Worm (Caenorhabditis elegans) whole organism, L4 larva: Measurements from ENCODE around the gene Y37E11AM.4.

Source experiments
- T20F7.1 ChIP-seq: fragments of 200-800 bp; sonication (Bioruptor generic); optimal IDR thresholded peaks from 2 replicates; lab custom pipeline; 2018; ENCODE audit warnings: mild to moderate bottlenecking, missing genetic modification characterization, missing compliant biosample characterization
- Y105C5A.15 ChIP-seq: fragments of 200-800 bp; sonication (Bioruptor generic); IDR thresholded peaks from 2 replicates; pipeline ENCODE4 v1.3.6; 2022; ENCODE audit warnings: missing genetic modification characterization, missing compliant biosample characterization
- ceh-20 ChIP-seq: fragments of 200-800 bp; sonication (Bioruptor generic); IDR thresholded peaks from 2 replicates; pipeline ENCODE4 v1.3.6; 2022; ENCODE audit warnings: missing genetic modification reagents, missing genetic modification characterization, missing compliant biosample characterization
- ceh-28 ChIP-seq: fragments of 150-350 bp; optimal IDR thresholded peaks from 2 replicates; lab custom pipeline; 2014; ENCODE audit warnings: missing biosample characterization, missing genetic modification reagents, missing genetic modification characterization
- cey-2 ChIP-seq: sonication (generic microtip); optimal IDR thresholded peaks from 3 replicates; lab custom pipeline; 2017; ENCODE audit warnings: missing genetic modification characterization, mild to moderate bottlenecking, missing compliant biosample characterization, antibody characterized with exemption, borderline replicate concordance; ENCODE audit not compliant: insufficient read depth
- daf-12 ChIP-seq: fragments of 150-350 bp; optimal IDR thresholded peaks from 2 replicates; lab custom pipeline; 2014; ENCODE audit warnings: missing biosample characterization, missing genetic modification reagents, missing genetic modification characterization
- daf-16 ChIP-seq, 3 experiments: sonication (generic microtip); optimal IDR thresholded peaks; 2 replicates each; lab custom pipeline; 2016 to 2017; ENCODE audit warnings: missing genetic modification characterization in 3 of 3, missing genetic modification reagents in 3 of 3, mild to moderate bottlenecking in 2 of 3, missing compliant biosample characterization in 2 of 3, missing biosample characterization in 1 of 3, moderate library complexity in 1 of 3
- daf-8 ChIP-seq: fragments of 200-800 bp; sonication (Bioruptor generic); IDR thresholded peaks from 2 replicates; pipeline ENCODE4 v1.3.6; 2022; ENCODE audit warnings: missing genetic modification characterization, missing compliant biosample characterization
- dmd-6 ChIP-seq: fragments of 200-800 bp; sonication (Bioruptor generic); IDR thresholded peaks from 2 replicates; pipeline ENCODE4 v1.3.6; 2022; ENCODE audit warnings: missing genetic modification reagents, missing genetic modification characterization, missing compliant biosample characterization
- dmd-8 ChIP-seq: fragments of 200-800 bp; sonication (Bioruptor generic); IDR thresholded peaks from 2 replicates; pipeline ENCODE4 v1.3.6; 2022; ENCODE audit warnings: missing genetic modification characterization, missing compliant biosample characterization
- dmd-9 ChIP-seq: fragments of 200-800 bp; sonication (Bioruptor generic); IDR thresholded peaks from 2 replicates; pipeline ENCODE4 v1.3.6; 2022; ENCODE audit warnings: missing genetic modification reagents, missing genetic modification characterization, missing compliant biosample characterization
- dpl-1 ChIP-seq: fragments of 150-350 bp; optimal IDR thresholded peaks from 2 replicates; lab custom pipeline; 2014; ENCODE audit warnings: missing biosample characterization, missing genetic modification reagents, missing genetic modification characterization
- duxl-1 ChIP-seq: sonication (generic microtip); optimal IDR thresholded peaks from 2 replicates; lab custom pipeline; 2016; ENCODE audit warnings: mild to moderate bottlenecking, missing genetic modification characterization, moderate library complexity, missing compliant biosample characterization; ENCODE audit not compliant: poor library complexity
- dve-1 ChIP-seq: sonication (generic microtip); optimal IDR thresholded peaks from 2 replicates; lab custom pipeline; 2017; ENCODE audit warnings: antibody characterized with exemption, mild to moderate bottlenecking, missing genetic modification characterization, missing compliant biosample characterization; ENCODE audit not compliant: insufficient read depth
- fkh-10 ChIP-seq: fragments of 150-350 bp; optimal IDR thresholded peaks from 2 replicates; lab custom pipeline; 2014; ENCODE audit warnings: missing biosample characterization, missing genetic modification reagents, missing genetic modification characterization
- gei-8 ChIP-seq: fragments of 200-800 bp; sonication (Bioruptor generic); optimal IDR thresholded peaks from 2 replicates; lab custom pipeline; 2018; ENCODE audit warnings: mild to moderate bottlenecking, missing genetic modification characterization, missing compliant biosample characterization
- hif-1 ChIP-seq, 2 experiments: sonication (generic microtip); optimal IDR thresholded peaks; 2 replicates each; lab custom pipeline; 2016 to 2017; ENCODE audit warnings: missing compliant biosample characterization in 2 of 2, missing genetic modification characterization in 2 of 2, missing genetic modification reagents in 2 of 2, missing genotype in 2 of 2, mild to moderate bottlenecking in 1 of 2
- hlh-11 ChIP-seq: fragments of 200-800 bp; sonication (Bioruptor generic); optimal IDR thresholded peaks from 2 replicates; lab custom pipeline; 2018; ENCODE audit warnings: mild to moderate bottlenecking, missing genetic modification characterization, missing compliant biosample characterization
- hlh-30 ChIP-seq: sonication (generic microtip); optimal IDR thresholded peaks from 2 replicates; lab custom pipeline; 2017; ENCODE audit warnings: antibody characterized with exemption, mild to moderate bottlenecking, missing genetic modification characterization, missing compliant biosample characterization; ENCODE audit not compliant: insufficient read depth
- hmg-1.1 ChIP-seq: fragments of 200-800 bp; sonication (Bioruptor generic); IDR thresholded peaks from 2 replicates; pipeline ENCODE4 v1.3.6; 2022; ENCODE audit warnings: missing genetic modification reagents, missing genetic modification characterization, missing compliant biosample characterization
- jun-1 ChIP-seq: fragments of 150-350 bp; optimal IDR thresholded peaks from 2 replicates; lab custom pipeline; 2014; ENCODE audit warnings: missing biosample characterization, missing genetic modification reagents, missing genetic modification characterization
- lin-13 ChIP-seq: fragments of 150-350 bp; optimal IDR thresholded peaks from 2 replicates; lab custom pipeline; 2014; ENCODE audit warnings: missing biosample characterization, missing genetic modification reagents, missing genetic modification characterization
- lin-15B ChIP-seq: fragments of 150-350 bp; sonication (generic microtip); optimal IDR thresholded peaks from 3 replicates; lab custom pipeline; 2014; ENCODE audit warnings: missing biosample characterization, missing genetic modification characterization
- lin-38 ChIP-seq: fragments of 200-800 bp; sonication (Bioruptor generic); IDR thresholded peaks from 2 replicates; pipeline ENCODE4 v1.3.6; 2022; ENCODE audit warnings: missing genetic modification reagents, missing genetic modification characterization, missing compliant biosample characterization
- lsy-2 ChIP-seq, 2 experiments: fragments of 150-350 bp in 1 of 2; sonication (generic microtip) in 1 of 2; optimal IDR thresholded peaks; 2 replicates each; lab custom pipeline; 2014 to 2017; ENCODE audit warnings: missing biosample characterization in 2 of 2, missing genetic modification characterization in 2 of 2
- mdl-1 ChIP-seq, 2 experiments: fragments of 150-350 bp in 1 of 2; sonication (generic microtip) in 1 of 2; optimal IDR thresholded peaks; 2 replicates each; lab custom pipeline; 2014 to 2017; ENCODE audit warnings: missing biosample characterization in 2 of 2, missing genetic modification characterization in 2 of 2
- mep-1 ChIP-seq: fragments of 150-350 bp; sonication (generic microtip); optimal IDR thresholded peaks from 3 replicates; lab custom pipeline; 2014; ENCODE audit warnings: missing biosample characterization, missing genetic modification characterization
- mes-2 ChIP-seq: sonication (generic microtip); optimal IDR thresholded peaks from 2 replicates; lab custom pipeline; 2016; ENCODE audit warnings: missing genotype, mild to moderate bottlenecking, missing genetic modification characterization, missing compliant biosample characterization; ENCODE audit not compliant: poor library complexity, severe bottlenecking
- nhr-111 ChIP-seq: fragments of 200-800 bp; sonication (Bioruptor generic); optimal IDR thresholded peaks from 2 replicates; lab custom pipeline; 2018; ENCODE audit warnings: mild to moderate bottlenecking, missing genetic modification characterization, missing compliant biosample characterization
- nhr-28 ChIP-seq: fragments of 150-350 bp; optimal IDR thresholded peaks from 2 replicates; lab custom pipeline; 2014; ENCODE audit warnings: missing biosample characterization, missing genetic modification characterization
- nhr-48 ChIP-seq: sonication (generic microtip); optimal IDR thresholded peaks from 2 replicates; lab custom pipeline; 2016; ENCODE audit warnings: mild to moderate bottlenecking, missing genetic modification characterization, missing compliant biosample characterization
- nhr-6 ChIP-seq: fragments of 150-350 bp; optimal IDR thresholded peaks from 2 replicates; lab custom pipeline; 2014; ENCODE audit warnings: missing biosample characterization, missing genetic modification characterization
- nhr-77 ChIP-seq: fragments of 150-350 bp; optimal IDR thresholded peaks from 2 replicates; lab custom pipeline; 2014; ENCODE audit warnings: missing biosample characterization, missing genetic modification characterization
- pha-4 ChIP-seq, 2 experiments: fragments of 150-350 bp in 1 of 2; fragments of 200-800 bp in 1 of 2; sonication (Bioruptor generic) in 1 of 2; IDR thresholded peaks in 1 of 2; optimal IDR thresholded peaks in 1 of 2; 2 replicates each; pipeline versions ENCODE4 v1.3.6 to Lab custom; 2014 to 2022; ENCODE audit warnings: missing genetic modification characterization in 2 of 2, missing genetic modification reagents in 2 of 2, missing biosample characterization in 1 of 2, missing compliant biosample characterization in 1 of 2
- pqm-1 ChIP-seq: sonication (generic microtip); optimal IDR thresholded peaks from 2 replicates; lab custom pipeline; 2017; ENCODE audit warnings: missing biosample characterization, missing genetic modification characterization
- set-16 ChIP-seq: fragments of 200-800 bp; sonication (Bioruptor generic); IDR thresholded peaks from 2 replicates; pipeline ENCODE4 v1.3.6; 2022; ENCODE audit warnings: missing genetic modification reagents, missing genetic modification characterization, missing compliant biosample characterization
- spr-1 ChIP-seq: sonication (generic microtip); optimal IDR thresholded peaks from 2 replicates; lab custom pipeline; 2016; ENCODE audit warnings: mild to moderate bottlenecking, missing genetic modification characterization, missing compliant biosample characterization
- tag-97 ChIP-seq: fragments of 200-800 bp; sonication (Bioruptor generic); IDR thresholded peaks from 2 replicates; pipeline ENCODE4 v1.3.6; 2022; ENCODE audit warnings: missing genetic modification characterization, missing compliant biosample characterization
- tra-1 ChIP-seq: fragments of 200-800 bp; sonication (Bioruptor generic); IDR thresholded peaks from 2 replicates; pipeline ENCODE4 v1.3.6; 2022; ENCODE audit warnings: missing genetic modification reagents, missing genetic modification characterization, missing compliant biosample characterization
- unc-39 ChIP-seq: sonication (generic microtip); optimal IDR thresholded peaks from 2 replicates; lab custom pipeline; 2017; ENCODE audit warnings: missing biosample characterization, missing genetic modification characterization
- vab-7 ChIP-seq: fragments of 200-800 bp; sonication (Bioruptor generic); IDR thresholded peaks from 2 replicates; pipeline ENCODE4 v1.3.6; 2022; ENCODE audit warnings: missing genetic modification reagents, missing genetic modification characterization, missing compliant biosample characterization
- zfp-2 ChIP-seq: sonication (generic microtip); optimal IDR thresholded peaks from 2 replicates; lab custom pipeline; 2016; ENCODE audit warnings: mild to moderate bottlenecking, missing genetic modification characterization, missing compliant biosample characterization
- zip-2 ChIP-seq: fragments of 150-350 bp; optimal IDR thresholded peaks from 2 replicates; lab custom pipeline; 2014; ENCODE audit warnings: missing biosample characterization, missing genetic modification characterization
- ztf-7 ChIP-seq: fragments of 150-350 bp; optimal IDR thresholded peaks from 2 replicates; lab custom pipeline; 2014; ENCODE audit warnings: missing biosample characterization, missing genetic modification characterization

The Y37E11AM.4 gene

DNA sequence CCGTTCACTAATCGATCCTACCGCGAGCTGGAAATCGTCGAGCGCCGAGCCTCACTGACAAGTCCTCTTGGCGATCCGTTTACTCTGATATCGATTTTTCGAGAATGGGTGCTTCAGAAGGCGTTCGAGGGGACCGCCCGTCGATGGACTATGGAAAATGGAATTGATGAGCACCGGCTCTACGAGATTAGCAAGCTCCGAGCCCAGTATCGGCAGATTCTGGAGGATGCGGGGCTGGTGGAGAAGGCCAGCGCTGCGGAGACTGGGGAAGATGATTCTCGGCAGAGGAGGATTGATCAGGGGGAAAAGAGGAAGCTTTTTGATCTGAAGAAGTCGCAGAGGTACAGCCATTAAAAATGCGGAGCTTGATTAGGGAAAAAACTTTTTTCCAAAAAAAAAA is 8.8 kb upstream of the Y37E11AM.4 start:
- no peak for TF ChIP-seq pqm-1 (tag; lab: Kevin White, UChicago)
- no peak for TF ChIP-seq zip-2 (tag; lab: Kevin White, UChicago)
- no peak for TF ChIP-seq hlh-11 (tag; lab: Kevin White, UChicago)
- peak; percentile 78 for TF ChIP-seq set-16 (GFP tag; lab: Robert Waterston, UW)
- no peak for TF ChIP-seq ceh-20 (GFP tag; lab: Robert Waterston, UW)
- no peak for TF ChIP-seq gei-8
- TF ChIP-seq dmd-8 (GFP tag; lab: Robert Waterston, UW) = 0 out of 2 replicates have a peak, but pooled peaks have one; percentile 3
- TF ChIP-seq nhr-111 (GFP tag; lab: Kevin White, UChicago) = no peak

DNA sequence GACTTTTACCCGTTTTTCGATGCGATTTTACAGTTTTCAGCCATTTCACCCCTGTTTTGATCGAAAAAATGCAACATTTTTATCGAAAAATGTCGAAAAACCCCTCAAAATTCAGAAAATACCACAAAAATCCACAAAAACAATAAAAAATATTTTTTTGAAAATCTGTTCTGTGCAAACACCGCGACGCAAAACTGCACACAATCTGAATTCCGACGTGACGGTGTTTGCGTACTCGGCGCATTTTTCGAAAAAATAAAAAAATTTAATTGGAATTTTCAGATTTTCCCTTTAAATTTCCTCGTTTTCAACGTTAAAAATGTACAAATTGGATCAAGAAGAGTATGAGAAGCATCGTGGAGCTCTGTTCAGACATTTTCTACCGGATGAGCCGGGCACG is 3.3 kb upstream of the Y37E11AM.4 start, which contains the start of gene smgl-2:
Gene smgl-2, plus strand, starts transcription at position 320 of the 400 bp plus-strand sequence.
- TF ChIP-seq nhr-77 (tag; lab: Kevin White, UChicago) = peak; percentile 10
- peak; percentile 59 for TF ChIP-seq dve-1 (tag; lab: Kevin White, UChicago)
- peak; percentile 80 for TF ChIP-seq lin-38 (GFP tag; lab: Robert Waterston, UW)
- TF ChIP-seq hlh-30 (tag; lab: Kevin White, UChicago) = peak; percentile 68
- TF ChIP-seq daf-16 (GFP tag; optimal IDR thresholded peaks at IDR 0.05; lab: Kevin White, UChicago) = no peak
- peak; percentile 34 for TF ChIP-seq daf-16 (tag; optimal IDR thresholded peaks at IDR 0.05; lab: Kevin White, UChicago)
- no peak for TF ChIP-seq unc-39 (tag; lab: Kevin White, UChicago)
- TF ChIP-seq pha-4 (GFP tag; IDR thresholded peaks at IDR 0.05; lab: Robert Waterston, UW) = 0 out of 2 replicates have a peak, but pooled peaks have one; percentile 12
- TF ChIP-seq pha-4 (tag; optimal IDR thresholded peaks at IDR 0.05; lab: Kevin White, UChicago) = no peak
- no peak for TF ChIP-seq vab-7 (GFP tag; lab: Robert Waterston, UW)
- TF ChIP-seq mes-2 = peak; percentile 80
- TF ChIP-seq daf-8 = no peak
- TF ChIP-seq daf-12 (tag; lab: Kevin White, UChicago) = no peak
- TF ChIP-seq nhr-28 = peak; percentile 32
- TF ChIP-seq mdl-1 (tag; optimal IDR thresholded peaks at IDR 0.05; lab: Kevin White, UChicago) = no peak
- TF ChIP-seq dpl-1 (GFP tag; lab: Kevin White, UChicago) = peak; percentile 86
- no peak for TF ChIP-seq nhr-48 (tag; lab: Kevin White, UChicago)
- TF ChIP-seq cey-2 (tag; lab: Kevin White, UChicago) = no peak
- no peak for TF ChIP-seq duxl-1 (tag; lab: Kevin White, UChicago)
- TF ChIP-seq dmd-6 (GFP tag; lab: Robert Waterston, UW) = 0 out of 2 replicates have a peak, but pooled peaks have one; percentile 29
- TF ChIP-seq ceh-28 = no peak
- TF ChIP-seq tra-1 = no peak
- peak; percentile 48 for TF ChIP-seq hlh-11 (tag; lab: Kevin White, UChicago)
- TF ChIP-seq jun-1 (tag; lab: Kevin White, UChicago) = no peak
- no peak for TF ChIP-seq fkh-10 (GFP tag; lab: Kevin White, UChicago)
- TF ChIP-seq mep-1 (tag; lab: Kevin White, UChicago) = peak; percentile 54
- TF ChIP-seq ztf-7 (tag; lab: Kevin White, UChicago) = no peak
- TF ChIP-seq spr-1 (tag; lab: Kevin White, UChicago) = no peak
- TF ChIP-seq Y105C5A.15 (GFP tag; lab: Robert Waterston, UW) = no peak
- TF ChIP-seq tag-97 = no peak
- TF ChIP-seq nhr-6 (tag; lab: Kevin White, UChicago) = peak; percentile 10
- TF ChIP-seq ceh-20 (GFP tag; lab: Robert Waterston, UW) = 0 out of 2 replicates have a peak, but pooled peaks have one; percentile 29
- no peak for TF ChIP-seq dmd-9 (GFP tag; lab: Robert Waterston, UW)
- TF ChIP-seq lsy-2 (tag; optimal IDR thresholded peaks at IDR 0.05; lab: Kevin White, UChicago) = peak in 1 of 2 experiments; percentile 88
- peak; percentile 43 for TF ChIP-seq hmg-1.1 (GFP tag; lab: Robert Waterston, UW)
- no peak for TF ChIP-seq T20F7.1
- TF ChIP-seq hif-1 (tag; optimal IDR thresholded peaks at IDR 0.05; lab: Kevin White, UChicago) = peak in 1 of 2 experiments; percentile 0
- TF ChIP-seq zfp-2 = no peak
- peak; percentile 37 for TF ChIP-seq lin-13
- peak; percentile 38 for TF ChIP-seq lin-15B (tag; lab: Kevin White, UChicago)
